Worm (Caenorhabditis elegans) whole organism, late embryonic: Measurements from ENCODE around the gene Y39B6A.5.

ENCODE experiments used
- ceh-14 ChIP-seq: sonication (generic microtip); optimal IDR thresholded peaks from 2 replicates; lab custom pipeline; 2016; ENCODE audit warnings: missing genotype, missing genetic modification characterization, missing compliant biosample characterization
- ceh-9 ChIP-seq: sonication (generic microtip); optimal IDR thresholded peaks from 2 replicates; lab custom pipeline; 2016; ENCODE audit warnings: mild to moderate bottlenecking, missing genetic modification characterization, inconsistent platforms, missing compliant biosample characterization
- elt-4 ChIP-seq: sonication (generic microtip); optimal IDR thresholded peaks from 2 replicates; lab custom pipeline; 2016; ENCODE audit warnings: missing genetic modification characterization, missing compliant biosample characterization
- gmeb-2 ChIP-seq: sonication (generic microtip); optimal IDR thresholded peaks from 2 replicates; lab custom pipeline; 2016; ENCODE audit warnings: missing genetic modification characterization, inconsistent platforms, missing compliant biosample characterization
- hlh-13 ChIP-seq: fragments of 200-800 bp; sonication (Bioruptor generic); optimal IDR thresholded peaks from 2 replicates; lab custom pipeline; 2018; ENCODE audit warnings: mild to moderate bottlenecking, missing genetic modification characterization, missing compliant biosample characterization
- hlh-15 ChIP-seq: sonication (generic microtip); optimal IDR thresholded peaks from 2 replicates; lab custom pipeline; 2016; ENCODE audit warnings: missing genetic modification characterization, missing compliant biosample characterization
- nhr-11 ChIP-seq: fragments of 150-350 bp; optimal IDR thresholded peaks from 2 replicates; lab custom pipeline; 2014; ENCODE audit warnings: missing biosample characterization, missing genetic modification characterization
- pag-3 ChIP-seq: sonication (generic microtip); optimal IDR thresholded peaks from 2 replicates; lab custom pipeline; 2016; ENCODE audit warnings: missing compliant biosample characterization, missing genetic modification characterization, borderline replicate concordance
- pax-1 ChIP-seq: fragments of 150-350 bp; optimal IDR thresholded peaks from 2 replicates; lab custom pipeline; 2014; ENCODE audit warnings: missing biosample characterization, missing genetic modification characterization
- rnt-1 ChIP-seq: sonication (generic microtip); optimal IDR thresholded peaks from 2 replicates; lab custom pipeline; 2016; ENCODE audit warnings: missing genetic modification characterization, missing compliant biosample characterization
- unc-55 ChIP-seq: sonication (generic microtip); optimal IDR thresholded peaks from 2 replicates; lab custom pipeline; 2017; ENCODE audit warnings: missing biosample characterization, missing genetic modification reagents, missing genetic modification characterization

- TF ChIP-seq elt-4 (no peak), unc-55 (GFP tag; lab: Kevin White, UChicago) (no peak), rnt-1 (no peak), pag-3 (tag; lab: Kevin White, UChicago) (no peak), hlh-13 (GFP tag; lab: Kevin White, UChicago) (no peak), pax-1 (tag; lab: Kevin White, UChicago) (no peak), gmeb-2 (tag; lab: Kevin White, UChicago) (no peak), ceh-14 (tag; lab: Kevin White, UChicago) (no peak), hlh-15 (no peak), nhr-11 (no peak), ceh-9 (tag; lab: Kevin White, UChicago) (no peak)
These were observed 39.4 kb downstream of the Y39B6A.5 start, which contains the start of gene Y39B6A.13 for ce11 chrV:19119260-19119659.
